Worm (Caenorhabditis elegans) whole organism, L3 larva: ENCODE data around the gene str-131.

ENCODE experiments used
- eor-1 ChIP-seq, 2 experiments: fragments of 150-350 bp; optimal IDR thresholded peaks; 2 replicates each; lab custom pipeline; 2014 to 2018; ENCODE audit warnings: missing biosample characterization in 2 of 2, missing genetic modification characterization in 2 of 2
- fkh-10 ChIP-seq: sonication (generic microtip); optimal IDR thresholded peaks from 2 replicates; lab custom pipeline; 2017; ENCODE audit warnings: missing biosample characterization, missing genetic modification reagents, missing genetic modification characterization
- lin-15B ChIP-seq: fragments of 150-350 bp; optimal IDR thresholded peaks from 2 replicates; lab custom pipeline; 2014; ENCODE audit warnings: missing biosample characterization, missing genetic modification characterization
- nhr-28 ChIP-seq: fragments of 150-350 bp; optimal IDR thresholded peaks from 2 replicates; lab custom pipeline; 2014; ENCODE audit warnings: missing biosample characterization, missing genetic modification characterization
- ztf-11 ChIP-seq: fragments of 150-350 bp; optimal IDR thresholded peaks from 2 replicates; lab custom pipeline; 2014; ENCODE audit warnings: missing biosample characterization, missing genetic modification characterization

DNA sequence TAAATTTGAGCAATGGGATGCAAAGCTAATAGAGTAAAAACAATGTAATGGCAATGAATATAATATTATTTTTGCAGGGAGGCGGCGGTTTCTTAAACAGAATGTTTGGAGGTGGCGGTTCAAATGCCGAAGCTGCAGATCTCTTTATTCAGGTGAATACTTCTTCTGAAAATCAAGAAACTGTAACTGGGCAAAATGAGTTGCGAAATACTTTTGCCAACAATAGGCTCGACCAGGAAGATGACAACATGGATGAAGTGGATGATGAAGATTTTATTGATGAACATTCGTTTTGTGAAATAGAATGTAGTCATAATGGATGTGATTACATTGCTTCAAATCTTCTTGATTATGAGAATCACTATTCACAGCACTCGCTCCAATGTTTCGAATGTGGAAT lies 49.3 kb upstream of the str-131 start:
- TF ChIP-seq nhr-28 (tag; lab: Kevin White, UChicago) (no peak), ztf-11 (no peak), lin-15B (no peak), eor-1 (tag; optimal IDR thresholded peaks at IDR 0.05; lab: Kevin White, UChicago) (no peak), fkh-10 (no peak)
